Fruit fly (Drosophila melanogaster): Measurements from ENCODE around the gene ATPsynbetaL.

Gene ATPsynbetaL

dm6 chr3L:16146539-16146934, 48.9 kb downstream of the ATPsynbetaL start (continued):
- TF ChIP-seq schlank (tag; optimal IDR thresholded peaks at IDR 0.05): no peak
- peak; percentile 33 for TF ChIP-seq CG6765 (GFP tag; optimal IDR thresholded peaks at IDR 0.05)
- TF ChIP-seq Blimp-1 (GFP tag; optimal IDR thresholded peaks at IDR 0.05): no peak
- TF ChIP-seq HLH54F (GFP tag; optimal IDR thresholded peaks at IDR 0.05): no peak
- peak; percentile 63; the same call in 1 of the 2 replicates for TF ChIP-seq Ptx1 (GFP tag; IDR thresholded peaks at IDR 0.05)
- TF ChIP-seq CG13296 (GFP tag; optimal IDR thresholded peaks at IDR 0.05): peak; percentile 34
- TF ChIP-seq CG8359 (GFP tag; optimal IDR thresholded peaks at IDR 0.05; ENCODE audit: borderline replicate concordance): no peak
- TF ChIP-seq D19B (GFP tag; optimal IDR thresholded peaks at IDR 0.05): peak; percentile 12
- TF ChIP-seq CG10654 (GFP tag; optimal IDR thresholded peaks at IDR 0.05): no peak
- TF ChIP-seq Taf1 (GFP tag; IDR thresholded peaks at IDR 0.05): 0 out of 2 replicates have a peak, but pooled peaks have one; percentile 28
- no peak; the same call in 1 of the 2 replicates for TF ChIP-seq CG9932 (GFP tag; IDR thresholded peaks at IDR 0.05)
- TF ChIP-seq HmgD (GFP tag; optimal IDR thresholded peaks at IDR 0.05): no peak
- peak; percentile 55 for TF ChIP-seq sob (GFP tag; IDR thresholded peaks at IDR 0.05)
- peak; percentile 7 for TF ChIP-seq Asciz (GFP tag; optimal IDR thresholded peaks at IDR 0.05)
- no peak for TF ChIP-seq jigr1 (GFP tag; IDR thresholded peaks at IDR 0.05)
- TF ChIP-seq CG14014 (GFP tag; IDR thresholded peaks at IDR 0.05): peak; percentile 43; the same call in 1 of the 2 replicates
- TF ChIP-seq C15 (GFP tag; IDR thresholded peaks at IDR 0.05): no peak
- TF ChIP-seq tio (GFP tag; optimal IDR thresholded peaks at IDR 0.05): no peak
- TF ChIP-seq CG6791 (GFP tag; IDR thresholded peaks at IDR 0.05; ENCODE audit: partially characterized antibody): no peak
- TF ChIP-seq CG10543 (GFP tag; optimal IDR thresholded peaks at IDR 0.05): peak; percentile 70
- no peak for TF ChIP-seq zfh1 (GFP tag; IDR thresholded peaks at IDR 0.05)
- TF ChIP-seq Sin3A (optimal IDR thresholded peaks at IDR 0.05): no peak
- no peak for TF ChIP-seq ham (GFP tag; IDR thresholded peaks at IDR 0.05)
- peak in 1 of 2 experiments; percentile 53 for TF ChIP-seq Hr51 (GFP tag; optimal IDR thresholded peaks at IDR 0.05)
- TF ChIP-seq CG11093 (GFP tag; IDR thresholded peaks at IDR 0.05): no peak
- TF ChIP-seq CG7357 (GFP tag; IDR thresholded peaks at IDR 0.05): 0 out of 3 replicates have a peak, but pooled peaks have one; percentile 17
- TF ChIP-seq CG13624 (GFP tag; optimal IDR thresholded peaks at IDR 0.05): peak; percentile 28
- TF ChIP-seq cas (GFP tag; IDR thresholded peaks at IDR 0.05): 0 out of 2 replicates have a peak, but pooled peaks have one; percentile 43
- TF ChIP-seq CG8765 (GFP tag; IDR thresholded peaks at IDR 0.05): no peak
- no peak for TF ChIP-seq fu2 (GFP tag; optimal IDR thresholded peaks at IDR 0.05)
- TF ChIP-seq tna (GFP tag; IDR thresholded peaks at IDR 0.05; ENCODE audit: partially characterized antibody): no peak
- TF ChIP-seq CG9727 (GFP tag; optimal IDR thresholded peaks at IDR 0.05): peak; percentile 50
- no peak for TF ChIP-seq amos (GFP tag; IDR thresholded peaks at IDR 0.05; ENCODE audit: partially characterized antibody)
- no peak for TF ChIP-seq CG1603 (tag; optimal IDR thresholded peaks at IDR 0.05)
- TF ChIP-seq wek (GFP tag; optimal IDR thresholded peaks at IDR 0.05): no peak
- TF ChIP-seq lbe (GFP tag; optimal IDR thresholded peaks at IDR 0.05): no peak
- TF ChIP-seq Meics (GFP tag; optimal IDR thresholded peaks at IDR 0.05): peak; percentile 58
- no peak for TF ChIP-seq Drgx (GFP tag; IDR thresholded peaks at IDR 0.05)
- TF ChIP-seq luna (GFP tag; optimal IDR thresholded peaks at IDR 0.05): no peak
- TF ChIP-seq Tbp (GFP tag; optimal IDR thresholded peaks at IDR 0.05): no peak
- no peak for TF ChIP-seq Dp (GFP tag; optimal IDR thresholded peaks at IDR 0.05)
- TF ChIP-seq CG43689 (GFP tag; IDR thresholded peaks at IDR 0.05): no peak
- TF ChIP-seq Bgb (GFP tag; IDR thresholded peaks at IDR 0.05; ENCODE audit: partially characterized antibody): no peak
- TF ChIP-seq br (optimal IDR thresholded peaks at IDR 0.05): no peak
- no peak for TF ChIP-seq tup (GFP tag; optimal IDR thresholded peaks at IDR 0.05)
- TF ChIP-seq Gsc (GFP tag; IDR thresholded peaks at IDR 0.05): no peak
- no peak for TF ChIP-seq MTF-1 (GFP tag; optimal IDR thresholded peaks at IDR 0.05; ENCODE audit: borderline replicate concordance)
- no peak for TF ChIP-seq fd96Cb (tag; optimal IDR thresholded peaks at IDR 0.05)
- TF ChIP-seq Deaf1 (tag; optimal IDR thresholded peaks at IDR 0.05): peak; percentile 1
- peak; percentile 65 for TF ChIP-seq gem (tag; optimal IDR thresholded peaks at IDR 0.05)
- TF ChIP-seq CG6254 (GFP tag; optimal IDR thresholded peaks at IDR 0.05): no peak

Data from whole organism, embryonic.